Fruit fly (Drosophila melanogaster): ENCODE measurements around the gene Dyro.
A peak's percentile ranks its signal among the peaks of the same experiment; 100 is the strongest.

Dyro gene

DNA sequence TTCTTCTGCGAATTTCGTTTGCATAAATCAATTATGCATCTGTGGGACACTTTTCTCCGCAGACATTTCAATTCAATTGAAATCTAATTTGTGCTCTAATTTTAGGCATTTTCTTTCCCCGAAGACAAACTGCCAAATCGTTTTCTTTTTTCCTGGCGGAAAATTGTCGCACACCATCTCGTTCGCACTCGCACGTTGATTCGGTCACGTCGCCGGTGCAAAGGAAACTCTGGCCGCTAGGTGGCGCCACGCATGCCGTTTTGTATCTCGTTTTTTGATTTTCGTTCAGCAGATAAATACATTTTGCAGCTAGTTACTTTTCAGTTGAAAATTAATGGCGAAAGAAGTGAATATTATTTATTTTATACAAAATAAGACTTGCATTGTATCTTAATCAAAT, 47.4 kb downstream of the Dyro start (continued):
- peak; percentile 44 for TF ChIP-seq sug (tag; optimal IDR thresholded peaks at IDR 0.05)
- TF ChIP-seq Atf6 (GFP tag; IDR thresholded peaks at IDR 0.05), result peak; percentile 34; the same call in 1 of the 2 replicates
- no peak for TF ChIP-seq CG11247 (GFP tag; IDR thresholded peaks at IDR 0.05)
- no peak for TF ChIP-seq ssp (GFP tag; IDR thresholded peaks at IDR 0.05)
- TF ChIP-seq CG6175 (GFP tag; IDR thresholded peaks at IDR 0.05), result 0 out of 3 replicates have a peak, but pooled peaks have one; percentile 17
- no peak for TF ChIP-seq vnd (GFP tag; IDR thresholded peaks at IDR 0.05; ENCODE audit: partially characterized antibody)
- TF ChIP-seq Rfx (GFP tag; IDR thresholded peaks at IDR 0.05), result no peak; the same call in 1 of the 2 replicates
- peak in 1 of 2 experiments; percentile 2 for TF ChIP-seq Pdp1 (GFP tag; optimal IDR thresholded peaks at IDR 0.05)
- TF ChIP-seq insv (GFP tag; optimal IDR thresholded peaks at IDR 0.05), result no peak
- TF ChIP-seq knrl (GFP tag; IDR thresholded peaks at IDR 0.05; ENCODE audit: partially characterized antibody), result no peak
- no peak for TF ChIP-seq CG7357 (GFP tag; IDR thresholded peaks at IDR 0.05)
- TF ChIP-seq schlank (tag; optimal IDR thresholded peaks at IDR 0.05), result no peak
- no peak for TF ChIP-seq CG8290 (GFP tag; optimal IDR thresholded peaks at IDR 0.05)
- peak in 1 of 2 experiments; percentile 36 for TF ChIP-seq CG8290 (tag; optimal IDR thresholded peaks at IDR 0.05)
- no peak for TF ChIP-seq row (GFP tag; IDR thresholded peaks at IDR 0.05)
- TF ChIP-seq CHES-1-like (GFP tag; optimal IDR thresholded peaks at IDR 0.05), result no peak
- peak; percentile 46 for TF ChIP-seq CG11504 (tag; optimal IDR thresholded peaks at IDR 0.05)
- no peak for TF ChIP-seq trh (GFP tag; optimal IDR thresholded peaks at IDR 0.05)
- peak; percentile 31 for TF ChIP-seq HHEX (GFP tag; optimal IDR thresholded peaks at IDR 0.05)
- TF ChIP-seq CG8388 (GFP tag; optimal IDR thresholded peaks at IDR 0.05), result no peak
- TF ChIP-seq CG4282 (GFP tag; optimal IDR thresholded peaks at IDR 0.05), result no peak
- no peak for TF ChIP-seq CG12299 (tag; optimal IDR thresholded peaks at IDR 0.05)
- no peak for TF ChIP-seq BtbVII (GFP tag; optimal IDR thresholded peaks at IDR 0.05)
- TF ChIP-seq PHDP (tag; optimal IDR thresholded peaks at IDR 0.05), result no peak
- no peak for TF ChIP-seq ap (GFP tag; IDR thresholded peaks at IDR 0.05)
- no peak for TF ChIP-seq Eip74EF (GFP tag; optimal IDR thresholded peaks at IDR 0.05)
- TF ChIP-seq ewg (GFP tag; optimal IDR thresholded peaks at IDR 0.05), result no peak
- TF ChIP-seq grau (tag; optimal IDR thresholded peaks at IDR 0.05), result peak; percentile 22
- no peak for TF ChIP-seq Hmr (GFP tag; optimal IDR thresholded peaks at IDR 0.05)
- no peak for TF ChIP-seq rib (GFP tag; IDR thresholded peaks at IDR 0.05)
- TF ChIP-seq CG17186 (GFP tag; optimal IDR thresholded peaks at IDR 0.05), result no peak
- peak; percentile 6 for TF ChIP-seq Asciz (GFP tag; optimal IDR thresholded peaks at IDR 0.05)
- TF ChIP-seq ac (GFP tag; optimal IDR thresholded peaks at IDR 0.05), result no peak
- peak; percentile 35 for TF ChIP-seq D19A (tag; optimal IDR thresholded peaks at IDR 0.05)
- TF ChIP-seq CG5953 (GFP tag; IDR thresholded peaks at IDR 0.05), result no peak
- TF ChIP-seq nom (GFP tag; optimal IDR thresholded peaks at IDR 0.05), result no peak
- peak; percentile 29 for TF ChIP-seq stwl (tag; optimal IDR thresholded peaks at IDR 0.05)
- no peak for TF ChIP-seq h (optimal IDR thresholded peaks at IDR 0.05)
- no peak for TF ChIP-seq unpg (GFP tag; optimal IDR thresholded peaks at IDR 0.05)
- TF ChIP-seq usp (GFP tag; optimal IDR thresholded peaks at IDR 0.05), result no peak
- TF ChIP-seq CG18619 (GFP tag; optimal IDR thresholded peaks at IDR 0.05), result peak; percentile 26
- TF ChIP-seq CkIIα-i1 (GFP tag; IDR thresholded peaks at IDR 0.05), result no peak
- no peak for TF ChIP-seq gfzf (GFP tag; optimal IDR thresholded peaks at IDR 0.05)
- no peak for TF ChIP-seq mld (GFP tag; IDR thresholded peaks at IDR 0.05; ENCODE audit: partially characterized antibody)
- TF ChIP-seq gcm (GFP tag; optimal IDR thresholded peaks at IDR 0.05), result no peak
- no peak for TF ChIP-seq Adf1 (GFP tag; IDR thresholded peaks at IDR 0.05)
- TF ChIP-seq CG1602 (GFP tag; optimal IDR thresholded peaks at IDR 0.05), result no peak
- peak; percentile 30 for TF ChIP-seq scrt (GFP tag; optimal IDR thresholded peaks at IDR 0.05)
- no peak for TF ChIP-seq Side (GFP tag; optimal IDR thresholded peaks at IDR 0.05)
- no peak for TF ChIP-seq CG10147 (GFP tag; optimal IDR thresholded peaks at IDR 0.05)
- no peak for TF ChIP-seq CG8765 (GFP tag; IDR thresholded peaks at IDR 0.05)
- TF ChIP-seq Rx (GFP tag; IDR thresholded peaks at IDR 0.05), result no peak

Data from whole organism, embryonic.